Fruit fly (Drosophila melanogaster) whole organism, pupa: ENCODE data around the gene CG10803.

Source experiments
- CG10348 ChIP-seq: fragments of 200-800 bp; sonication (Bioruptor generic); IDR thresholded peaks from 2 replicates; pipeline ENCODE4 v1.3.6; 2022; ENCODE audit warnings: missing biosample characterization, missing genetic modification characterization
- CG15710 ChIP-seq: fragments of 200-800 bp; sonication (Bioruptor generic); optimal IDR thresholded peaks from 2 replicates; lab custom pipeline; 2018; ENCODE audit warnings: missing biosample characterization, mild to moderate bottlenecking, missing genetic modification characterization, moderate library complexity
- CG8301 ChIP-seq: fragments of 200-800 bp; sonication (Bioruptor generic); optimal IDR thresholded peaks from 2 replicates; lab custom pipeline; 2018; ENCODE audit warnings: missing biosample characterization, mild to moderate bottlenecking, missing genetic modification characterization
- CG9948 ChIP-seq: fragments of 200-800 bp; sonication (Bioruptor generic); optimal IDR thresholded peaks from 2 replicates; lab custom pipeline; 2018; ENCODE audit warnings: missing biosample characterization, mild to moderate bottlenecking, missing genetic modification characterization, moderate library complexity
- D1 ChIP-seq: fragments of 200-800 bp; sonication (Bioruptor generic); optimal IDR thresholded peaks from 2 replicates; lab custom pipeline; 2018; ENCODE audit warnings: missing biosample characterization, mild to moderate bottlenecking, missing genetic modification characterization, moderate library complexity
- EcR ChIP-seq: fragments of 200-800 bp; sonication (Bioruptor generic); optimal IDR thresholded peaks from 3 replicates; lab custom pipeline; 2019; ENCODE audit warnings: missing biosample characterization, missing genetic modification characterization, mild to moderate bottlenecking, moderate library complexity, missing genetic modification reagents
- Ets98B ChIP-seq: fragments of 200-800 bp; sonication (Bioruptor generic); IDR thresholded peaks from 2 replicates; pipeline ENCODE4 v1.3.6; 2022; ENCODE audit warnings: missing biosample characterization, missing genetic modification characterization
- Snoo ChIP-seq: fragments of 200-800 bp; sonication (Bioruptor generic); optimal IDR thresholded peaks from 3 replicates; lab custom pipeline; 2017; ENCODE audit warnings: missing biosample characterization, mild to moderate bottlenecking, missing genetic modification characterization, inconsistent platforms
- gl ChIP-seq: fragments of 200-800 bp; sonication (Bioruptor generic); optimal IDR thresholded peaks from 2 replicates; lab custom pipeline; 2018; ENCODE audit warnings: missing biosample characterization, mild to moderate bottlenecking, missing genetic modification characterization
- rn ChIP-seq: fragments of 200-800 bp; sonication (Bioruptor generic); IDR thresholded peaks from 2 replicates; pipeline ENCODE4 v1.3.6; 2022; ENCODE audit warnings: missing biosample characterization, missing genetic modification characterization

DNA sequence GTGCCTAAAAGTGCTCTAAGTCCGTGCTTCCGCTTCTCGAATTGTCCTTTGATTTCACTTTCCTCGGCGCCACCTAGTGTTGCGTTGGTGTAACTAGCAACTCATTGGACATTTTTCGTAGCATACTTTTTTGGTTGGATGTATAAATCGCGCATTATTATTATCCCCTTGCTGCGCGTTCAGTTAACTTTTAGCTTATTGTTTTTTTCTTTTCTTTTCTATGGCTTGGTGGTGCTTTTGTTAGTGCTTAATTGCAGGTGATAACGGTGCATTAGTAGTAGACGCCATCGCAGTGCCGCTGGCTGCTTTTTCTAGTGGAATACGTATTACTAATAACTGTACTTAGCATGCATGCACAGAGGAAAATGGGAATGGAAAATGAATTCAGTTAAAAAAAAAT lies 4.4 kb upstream of the CG10803 start:
- TF ChIP-seq D1 (tag; lab: Kevin White, UChicago) (peak; percentile 33), Snoo (tag; lab: Kevin White, UChicago) (no peak), gl (tag; lab: Kevin White, UChicago) (no peak), CG8301 (no peak), EcR (peak; percentile 43), CG9948 (tag; lab: Kevin White, UChicago) (no peak), Ets98B (peak; percentile 40; the same call in 1 of the 2 replicates), CG10348 (GFP tag; lab: Robert Waterston, UW) (no peak), CG15710 (tag; lab: Kevin White, UChicago) (no peak), rn (GFP tag; lab: Robert Waterston, UW) (no peak)
